Fruit fly (Drosophila melanogaster) whole organism, wandering third instar larva: ENCODE data around the gene BG642163.

Experiments used
- CG9705 ChIP-seq: fragments of 200-800 bp; sonication (Bioruptor generic); optimal IDR thresholded peaks from 2 replicates; lab custom pipeline; 2018; ENCODE audit warnings: missing biosample characterization, mild to moderate bottlenecking, missing genetic modification characterization
- Hr78 ChIP-seq: fragments of >200 bp; optimal IDR thresholded peaks from 2 replicates; lab custom pipeline; 2017; ENCODE audit warnings: missing biosample characterization, missing genetic modification characterization
- Hr83 ChIP-seq: fragments of 200-300 bp; sonication (Bioruptor generic); optimal IDR thresholded peaks from 2 replicates; lab custom pipeline; 2016; ENCODE audit warnings: missing biosample characterization, mild to moderate bottlenecking, missing genetic modification characterization, moderate library complexity; ENCODE audit not compliant: poor library complexity, severe bottlenecking
- Myc ChIP-seq: fragments of >200 bp; optimal IDR thresholded peaks from 2 replicates; lab custom pipeline; 2017
- OdsH ChIP-seq: fragments of 200-800 bp; sonication (Bioruptor generic); optimal IDR thresholded peaks from 2 replicates; lab custom pipeline; 2016; ENCODE audit warnings: missing biosample characterization, mild to moderate bottlenecking, missing genetic modification characterization
- br ChIP-seq: fragments of 200-800 bp; sonication (Bioruptor generic); optimal IDR thresholded peaks from 2 replicates; lab custom pipeline; 2016; ENCODE audit warnings: missing biosample characterization, missing genetic modification characterization
- h ChIP-seq: fragments of 200-800 bp; sonication (Bioruptor generic); optimal IDR thresholded peaks from 3 replicates; lab custom pipeline; 2016; ENCODE audit warnings: missing biosample characterization, mild to moderate bottlenecking, missing genetic modification characterization
- pan ChIP-seq: fragments of >200 bp; optimal IDR thresholded peaks from 2 replicates; lab custom pipeline; 2017
- psq ChIP-seq: fragments of 200-800 bp; sonication (Bioruptor generic); optimal IDR thresholded peaks from 3 replicates; lab custom pipeline; 2017; ENCODE audit warnings: missing biosample characterization, mild to moderate bottlenecking, missing genetic modification characterization, moderate library complexity
- rgr ChIP-seq: fragments of 200-800 bp; sonication (Bioruptor generic); optimal IDR thresholded peaks from 3 replicates; lab custom pipeline; 2016; ENCODE audit warnings: missing biosample characterization, mild to moderate bottlenecking, missing genetic modification characterization
- usp ChIP-seq: fragments of >200 bp; optimal IDR thresholded peaks from 2 replicates; lab custom pipeline; 2017; ENCODE audit warnings: missing biosample characterization, missing genetic modification characterization

DNA sequence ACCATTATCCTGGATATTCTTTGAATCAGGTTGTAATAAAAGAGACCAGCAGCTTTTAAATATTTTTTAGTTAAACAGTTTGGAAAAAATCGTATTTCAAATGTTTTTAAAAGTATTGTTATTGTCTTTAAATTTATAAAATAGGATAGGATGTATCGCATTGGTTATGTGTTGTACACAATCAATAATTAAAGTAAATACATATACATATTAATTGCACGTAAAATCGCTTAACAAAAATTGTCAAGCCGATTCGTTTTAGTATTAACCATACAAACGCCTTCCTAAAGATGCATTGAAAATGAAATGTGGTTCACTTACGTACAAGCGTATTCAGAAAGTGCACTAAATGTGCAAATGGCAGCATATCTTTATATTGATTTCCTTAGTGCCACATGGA, 5.7 kb downstream of the BG642163 start, which contains the start of gene CG43798:
- no peak for TF ChIP-seq CG9705
- TF ChIP-seq rgr: no peak
- TF ChIP-seq Hr78 (GFP tag; lab: Kevin White, UChicago): no peak
- no peak for TF ChIP-seq OdsH (GFP tag; lab: Kevin White, UChicago)
- TF ChIP-seq usp (GFP tag; lab: Kevin White, UChicago): no peak
- no peak for TF ChIP-seq Myc (lab: Kevin White, UChicago)
- TF ChIP-seq h (GFP tag; lab: Kevin White, UChicago): no peak
- TF ChIP-seq psq (GFP tag; lab: Kevin White, UChicago): no peak
- TF ChIP-seq br (GFP tag; lab: Kevin White, UChicago): no peak
- no peak for TF ChIP-seq Hr83 (GFP tag; lab: Kevin White, UChicago)
- no peak for TF ChIP-seq pan
